Fruit fly (Drosophila melanogaster): ENCODE measurements around the gene retm.

dm6 chr2L:6422488-6422887 is 33.2 kb downstream of the retm start:
- TF ChIP-seq psq (optimal IDR thresholded peaks at IDR 0.05) = no peak
- no peak for TF ChIP-seq pan (optimal IDR thresholded peaks at IDR 0.05)
